Fruit fly (Drosophila melanogaster): ENCODE measurements around the gene CG33643.

The CG33643 gene

DNA sequence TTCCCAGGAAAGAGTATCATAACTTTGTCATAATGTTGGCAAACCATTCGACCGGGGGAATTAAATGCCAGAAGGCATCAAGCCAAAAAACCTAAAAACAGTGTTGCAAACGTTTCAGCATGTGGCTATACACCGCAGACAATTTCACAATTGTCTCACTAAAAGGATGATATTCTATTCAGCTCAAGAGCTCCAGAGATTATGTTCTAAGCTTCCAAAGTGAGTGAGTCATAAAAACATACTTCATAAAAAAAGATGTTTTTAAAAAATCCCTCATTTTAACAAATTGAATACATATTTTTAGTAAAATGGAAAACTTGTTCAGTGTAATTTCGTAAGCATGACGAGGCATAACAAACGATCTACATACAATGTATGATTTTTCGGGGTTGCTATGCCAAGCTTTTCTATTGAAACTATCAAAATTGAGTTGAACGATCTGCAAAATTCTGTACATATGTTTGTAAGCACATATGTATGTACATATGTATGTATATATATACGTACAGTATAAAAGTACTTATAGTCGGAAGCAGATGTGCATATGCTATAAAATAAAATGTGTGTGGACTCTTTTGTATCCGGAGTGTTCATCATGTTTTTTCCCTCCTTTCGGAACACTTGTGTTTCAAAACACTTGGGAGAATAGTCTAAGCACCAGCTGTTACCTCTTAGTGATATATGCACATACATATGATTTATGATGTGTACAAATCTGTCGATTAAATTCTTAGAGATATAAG lies 15.8 kb upstream of the CG33643 start:
- TF ChIP-seq CG1620 (GFP tag; optimal IDR thresholded peaks at IDR 0.05) (no peak), bab1 (GFP tag; optimal IDR thresholded peaks at IDR 0.05) (no peak), pad (GFP tag; optimal IDR thresholded peaks at IDR 0.05) (no peak), Mnt (GFP tag; optimal IDR thresholded peaks at IDR 0.05) (no peak), Clk (GFP tag; optimal IDR thresholded peaks at IDR 0.05) (no peak), CG14711 (tag; optimal IDR thresholded peaks at IDR 0.05) (peak; percentile 3)

- TF ChIP-seq CG5204 (GFP tag; optimal IDR thresholded peaks at IDR 0.05), result no peak
- TF ChIP-seq CG1620 (GFP tag; optimal IDR thresholded peaks at IDR 0.05), result no peak
- no peak for TF ChIP-seq CG11617 (GFP tag; optimal IDR thresholded peaks at IDR 0.05)
- TF ChIP-seq kay (GFP tag; ENCODE audit: borderline replicate concordance), result peak; percentile 88
Observed at dm6 chr2L:13515688-13516037, 15.2 kb upstream of the CG33643 start.

- no peak for TF ChIP-seq pad (GFP tag; optimal IDR thresholded peaks at IDR 0.05)
- TF ChIP-seq cnc (optimal IDR thresholded peaks at IDR 0.05), result no peak
- TF ChIP-seq Crg-1 (GFP tag; optimal IDR thresholded peaks at IDR 0.05), result no peak
- no peak for TF ChIP-seq Hr96 (GFP tag; optimal IDR thresholded peaks at IDR 0.05)
- TF ChIP-seq Mnt (GFP tag; optimal IDR thresholded peaks at IDR 0.05), result no peak
- TF ChIP-seq kay (GFP tag; ENCODE audit: borderline replicate concordance), result no peak
- TF ChIP-seq ovo (GFP tag; optimal IDR thresholded peaks at IDR 0.05), result no peak
- TF ChIP-seq Clk (GFP tag; optimal IDR thresholded peaks at IDR 0.05), result no peak
- TF ChIP-seq tj (GFP tag; optimal IDR thresholded peaks at IDR 0.05), result no peak
- no peak for TF ChIP-seq toe (GFP tag; optimal IDR thresholded peaks at IDR 0.05)
- TF ChIP-seq CG1620 (GFP tag; optimal IDR thresholded peaks at IDR 0.05), result no peak
- no peak for TF ChIP-seq CG7045 (GFP tag; optimal IDR thresholded peaks at IDR 0.05)
- no peak for TF ChIP-seq CG12768 (GFP tag; optimal IDR thresholded peaks at IDR 0.05)
- TF ChIP-seq CG33017 (tag; optimal IDR thresholded peaks at IDR 0.05), result no peak
- no peak for TF ChIP-seq bab1 (GFP tag; optimal IDR thresholded peaks at IDR 0.05)
- TF ChIP-seq CG14711 (tag; optimal IDR thresholded peaks at IDR 0.05), result no peak
- no peak for TF ChIP-seq CG11617 (GFP tag; optimal IDR thresholded peaks at IDR 0.05)
- no peak for TF ChIP-seq CG7101 (tag; optimal IDR thresholded peaks at IDR 0.05)
Observed at dm6 chr2L:13521807-13522206, 9.1 kb upstream of the CG33643 start.

DNA sequence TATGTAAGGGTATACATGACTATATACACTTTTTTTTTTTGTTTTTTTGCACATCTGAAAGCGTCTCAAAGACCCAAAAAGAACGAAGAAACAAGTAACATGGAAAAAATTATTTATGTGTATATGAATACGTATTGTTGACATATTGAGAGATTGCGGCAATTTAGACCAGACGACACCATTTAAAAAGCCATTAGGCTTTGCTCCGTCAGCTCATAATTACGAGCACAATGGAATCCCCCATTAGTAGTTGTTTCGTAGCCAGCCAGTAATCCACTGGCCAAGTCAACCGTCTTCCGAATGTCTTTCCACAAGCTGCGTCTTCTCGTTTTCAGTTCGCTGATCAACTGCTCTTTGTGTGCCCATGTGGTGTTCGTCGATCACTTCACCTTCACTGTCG lies 3.3 kb upstream of the CG33643 start, which contains the start of gene CG33640:
TSS of gene CG33640 (plus strand) at position 301 of the 400 bp plus-strand sequence.
- TF ChIP-seq Crg-1 (GFP tag; optimal IDR thresholded peaks at IDR 0.05) (no peak), CG11617 (GFP tag; optimal IDR thresholded peaks at IDR 0.05) (no peak)

DNA sequence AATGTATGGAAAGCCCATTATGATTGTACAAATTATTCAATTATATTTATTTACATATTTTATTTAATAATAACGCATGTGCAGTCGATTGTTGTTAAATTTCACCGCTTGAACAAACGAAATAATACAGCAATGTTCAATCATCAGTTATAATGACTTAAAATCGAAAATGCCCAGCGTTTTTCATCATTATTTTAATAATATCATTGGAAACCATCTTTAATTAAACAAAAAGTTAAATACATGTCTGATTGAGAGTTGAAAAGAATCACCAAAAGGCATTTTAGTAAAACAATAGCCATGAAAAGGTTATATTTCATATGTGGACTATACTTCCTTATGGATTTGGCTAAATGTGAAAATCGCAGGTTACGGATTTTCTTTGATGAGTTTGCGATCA lies 2.1 kb upstream of the CG33643 start, which contains the start of gene CG33641:
TSS of gene CG33641 (plus strand) at position 301 of the 400 bp plus-strand sequence.
- TF ChIP-seq bab1 (GFP tag; optimal IDR thresholded peaks at IDR 0.05) (no peak), cnc (optimal IDR thresholded peaks at IDR 0.05) (no peak), CG7045 (GFP tag; optimal IDR thresholded peaks at IDR 0.05) (no peak), CG12768 (GFP tag; optimal IDR thresholded peaks at IDR 0.05) (no peak), kay (GFP tag; ENCODE audit: borderline replicate concordance) (no peak), ovo (GFP tag; optimal IDR thresholded peaks at IDR 0.05) (no peak), Crg-1 (GFP tag; optimal IDR thresholded peaks at IDR 0.05) (no peak), CG7101 (tag; optimal IDR thresholded peaks at IDR 0.05) (no peak), cic (GFP tag; optimal IDR thresholded peaks at IDR 0.05) (no peak), tj (GFP tag; optimal IDR thresholded peaks at IDR 0.05) (no peak), Hr96 (GFP tag; optimal IDR thresholded peaks at IDR 0.05) (no peak), Clk (GFP tag; optimal IDR thresholded peaks at IDR 0.05) (no peak), pad (GFP tag; optimal IDR thresholded peaks at IDR 0.05) (no peak)

dm6 chr2L:13529675-13530074 lies 1.2 kb upstream of the CG33643 start, which contains the start of gene CG33642:
Gene CG33642 (plus strand): TSS chr2L:13529975.
- TF ChIP-seq CG7101 (tag; optimal IDR thresholded peaks at IDR 0.05) (no peak), cic (GFP tag; optimal IDR thresholded peaks at IDR 0.05) (no peak), CG33017 (tag; optimal IDR thresholded peaks at IDR 0.05) (no peak), kay (GFP tag; ENCODE audit: borderline replicate concordance) (no peak), CG1620 (GFP tag; optimal IDR thresholded peaks at IDR 0.05) (no peak), CG14711 (tag; optimal IDR thresholded peaks at IDR 0.05) (no peak)

DNA sequence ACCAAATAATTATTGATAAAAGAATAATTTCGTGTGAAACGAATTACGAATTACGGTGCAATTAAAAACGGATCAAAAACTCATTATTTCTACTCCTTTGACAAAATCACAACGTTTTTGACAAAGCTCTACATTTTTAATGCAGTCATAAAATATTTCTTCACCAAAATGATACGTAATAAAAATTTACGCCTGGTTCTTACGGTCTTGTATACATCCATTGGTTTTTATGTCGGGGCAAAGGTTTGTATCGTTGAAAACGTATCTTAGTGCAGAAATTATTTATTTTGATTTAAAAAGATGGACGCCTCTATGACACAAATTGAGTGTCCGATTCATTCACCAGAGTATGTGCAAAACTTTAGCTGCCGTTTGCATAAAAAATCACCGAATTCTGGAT lies 911 bp downstream of the CG33643 start, which contains the start of gene CG33644:
TSS of gene CG33644 (plus strand) at position 301 of the 400 bp plus-strand sequence.
- no peak for TF ChIP-seq CG7101 (tag; optimal IDR thresholded peaks at IDR 0.05)
- TF ChIP-seq tj (GFP tag; optimal IDR thresholded peaks at IDR 0.05), result no peak
- TF ChIP-seq bab1 (GFP tag; optimal IDR thresholded peaks at IDR 0.05), result no peak
- TF ChIP-seq kay (GFP tag; ENCODE audit: borderline replicate concordance), result no peak
- no peak for TF ChIP-seq Crg-1 (GFP tag; optimal IDR thresholded peaks at IDR 0.05)

DNA sequence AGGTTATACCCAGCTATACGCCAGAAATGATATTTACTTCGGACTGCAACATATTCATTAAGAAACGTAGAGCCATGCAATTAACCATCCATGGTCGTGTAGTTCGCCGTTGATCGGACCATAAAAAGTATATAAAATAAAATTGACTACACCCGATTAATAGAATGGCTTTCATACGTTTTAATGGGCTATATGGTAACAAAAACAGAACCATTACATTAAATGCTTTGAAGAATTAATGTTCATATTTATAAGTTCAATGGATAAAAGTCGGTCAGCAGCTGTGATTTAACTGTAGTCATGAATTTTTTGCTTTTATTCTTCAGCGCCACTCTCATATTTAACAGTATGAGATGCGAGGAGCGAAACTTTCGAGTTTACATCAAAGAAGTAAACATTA lies 1.6 kb downstream of the CG33643 start, which contains the start of gene CG33645:
TSS of gene CG33645 (plus strand) at position 301 of the 400 bp plus-strand sequence.
- TF ChIP-seq cic (GFP tag; optimal IDR thresholded peaks at IDR 0.05), result no peak

Data from whole organism, adult.